Fruit fly (Drosophila melanogaster): ENCODE measurements around the gene Fum1.

DNA sequence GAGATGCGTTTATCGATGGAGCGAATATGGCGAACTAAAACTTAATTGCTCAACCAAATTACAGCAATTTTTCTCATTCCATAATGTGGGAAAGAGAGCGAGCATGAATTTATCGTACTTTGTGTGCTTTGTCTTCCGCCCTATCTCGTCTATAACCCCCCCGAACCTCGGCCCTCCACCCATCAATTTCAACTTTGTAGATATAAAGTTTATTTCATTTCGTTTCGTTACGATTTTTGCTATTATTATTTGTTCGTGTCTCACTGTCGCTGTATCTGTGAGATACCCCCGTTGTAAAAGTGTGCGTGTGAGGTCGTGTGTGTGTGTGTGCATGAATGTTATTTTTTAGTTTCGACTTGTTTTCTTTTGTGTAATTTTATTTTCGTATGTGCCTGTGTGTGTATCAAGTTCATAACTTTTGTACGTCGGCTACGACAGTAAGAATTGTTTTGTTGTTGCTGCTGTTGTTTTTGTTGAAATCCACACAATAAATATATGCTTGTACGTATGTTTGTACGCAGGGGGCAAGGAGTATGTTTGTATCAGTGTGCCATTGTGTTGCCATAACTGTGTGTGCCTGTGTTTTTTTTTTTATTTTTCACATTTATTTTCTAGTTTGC lies 30.5 kb downstream of the Fum1 start:
- no peak for TF ChIP-seq CG15710 (tag; optimal IDR thresholded peaks at IDR 0.05)
- TF ChIP-seq CG10348 (GFP tag; IDR thresholded peaks at IDR 0.05): no peak
- TF ChIP-seq Pif1A (GFP tag; optimal IDR thresholded peaks at IDR 0.05): peak; percentile 11
- TF ChIP-seq D1 (tag; optimal IDR thresholded peaks at IDR 0.05): no peak
- TF ChIP-seq CG9948 (tag; optimal IDR thresholded peaks at IDR 0.05): no peak
- TF ChIP-seq CG32121 (GFP tag; IDR thresholded peaks at IDR 0.05): no peak
- no peak for TF ChIP-seq CG12605 (GFP tag; IDR thresholded peaks at IDR 0.05)
- TF ChIP-seq CG8301 (tag; optimal IDR thresholded peaks at IDR 0.05): no peak
- no peak for TF ChIP-seq Pif1B (GFP tag; optimal IDR thresholded peaks at IDR 0.05)
- no peak for TF ChIP-seq CG13204 (GFP tag; optimal IDR thresholded peaks at IDR 0.05)
- TF ChIP-seq fd96Ca (GFP tag; IDR thresholded peaks at IDR 0.05): no peak

Data from whole organism, pupa.